Fruit fly (Drosophila melanogaster): ENCODE results near the gene CG1136.

CG1136 gene

dm6 chr3L:4046289-4046688 is at the start of gene CG1136:
TSS of gene CG1136 (plus strand) at chr3L:4046596.
- TF ChIP-seq EcR (GFP tag; optimal IDR thresholded peaks at IDR 0.05) (no peak), CG8478 (optimal IDR thresholded peaks at IDR 0.05) (no peak), Dll (optimal IDR thresholded peaks at IDR 0.05) (no peak)

- no peak for TF ChIP-seq psq (optimal IDR thresholded peaks at IDR 0.05)
- no peak for TF ChIP-seq CG8478 (optimal IDR thresholded peaks at IDR 0.05)
- TF ChIP-seq Dll (optimal IDR thresholded peaks at IDR 0.05): no peak
- no peak for TF ChIP-seq EcR (GFP tag; optimal IDR thresholded peaks at IDR 0.05)
- TF ChIP-seq pan (optimal IDR thresholded peaks at IDR 0.05): no peak
- TF ChIP-seq usp (GFP tag; optimal IDR thresholded peaks at IDR 0.05): no peak
Measured at dm6 chr3L:4000711-4001110, 45.7 kb upstream of the CG1136 start.

dm6 chr3L:4001500-4001899 is 44.9 kb upstream of the CG1136 start:
- no peak for TF ChIP-seq EcR (GFP tag; optimal IDR thresholded peaks at IDR 0.05)
- TF ChIP-seq CG8478 (optimal IDR thresholded peaks at IDR 0.05): no peak
- TF ChIP-seq psq (optimal IDR thresholded peaks at IDR 0.05): no peak
- TF ChIP-seq Dll (optimal IDR thresholded peaks at IDR 0.05): no peak
- TF ChIP-seq usp (GFP tag; optimal IDR thresholded peaks at IDR 0.05): no peak
- no peak for TF ChIP-seq pan (optimal IDR thresholded peaks at IDR 0.05)

dm6 chr3L:4003316-4003715 is 43.1 kb upstream of the CG1136 start, which contains the start of gene CG14985:
TSS of gene CG14985 (plus strand) at chr3L:4003474.
- no peak for TF ChIP-seq pan (optimal IDR thresholded peaks at IDR 0.05)
- TF ChIP-seq CG8478 (optimal IDR thresholded peaks at IDR 0.05): no peak
- no peak for TF ChIP-seq psq (optimal IDR thresholded peaks at IDR 0.05)
- TF ChIP-seq Dll (optimal IDR thresholded peaks at IDR 0.05): no peak
- TF ChIP-seq EcR (GFP tag; optimal IDR thresholded peaks at IDR 0.05): no peak
- no peak for TF ChIP-seq usp (GFP tag; optimal IDR thresholded peaks at IDR 0.05)

dm6 chr3L:4007256-4007655 is 39.1 kb upstream of the CG1136 start:
- TF ChIP-seq psq (optimal IDR thresholded peaks at IDR 0.05): no peak
- no peak for TF ChIP-seq CG8478 (optimal IDR thresholded peaks at IDR 0.05)
- TF ChIP-seq usp (GFP tag; optimal IDR thresholded peaks at IDR 0.05): no peak
- TF ChIP-seq Dll (optimal IDR thresholded peaks at IDR 0.05): no peak
- no peak for TF ChIP-seq EcR (GFP tag; optimal IDR thresholded peaks at IDR 0.05)
- TF ChIP-seq pan (optimal IDR thresholded peaks at IDR 0.05): no peak

- no peak for TF ChIP-seq pan (optimal IDR thresholded peaks at IDR 0.05)
- TF ChIP-seq usp (GFP tag; optimal IDR thresholded peaks at IDR 0.05): no peak
- no peak for TF ChIP-seq CG8478 (optimal IDR thresholded peaks at IDR 0.05)
- TF ChIP-seq psq (optimal IDR thresholded peaks at IDR 0.05): no peak
- TF ChIP-seq EcR (GFP tag; optimal IDR thresholded peaks at IDR 0.05): no peak
- TF ChIP-seq Dll (optimal IDR thresholded peaks at IDR 0.05): no peak
Measured at dm6 chr3L:4010122-4010521, 36.3 kb upstream of the CG1136 start.

dm6 chr3L:4014349-4014748 is 32.0 kb upstream of the CG1136 start:
- TF ChIP-seq CG8478 (optimal IDR thresholded peaks at IDR 0.05): no peak
- TF ChIP-seq pan (optimal IDR thresholded peaks at IDR 0.05): no peak
- no peak for TF ChIP-seq psq (optimal IDR thresholded peaks at IDR 0.05)
- TF ChIP-seq Dll (optimal IDR thresholded peaks at IDR 0.05): no peak
- TF ChIP-seq EcR (GFP tag; optimal IDR thresholded peaks at IDR 0.05): no peak
- TF ChIP-seq usp (GFP tag; optimal IDR thresholded peaks at IDR 0.05): no peak

- TF ChIP-seq psq (optimal IDR thresholded peaks at IDR 0.05) (no peak), usp (GFP tag; optimal IDR thresholded peaks at IDR 0.05) (no peak)
Measured at dm6 chr3L:4016754-4017153, 29.6 kb upstream of the CG1136 start.

- TF ChIP-seq psq (optimal IDR thresholded peaks at IDR 0.05): no peak
- no peak for TF ChIP-seq usp (GFP tag; optimal IDR thresholded peaks at IDR 0.05)
- no peak for TF ChIP-seq Dll (optimal IDR thresholded peaks at IDR 0.05)
- TF ChIP-seq pan (optimal IDR thresholded peaks at IDR 0.05): no peak
- no peak for TF ChIP-seq CG8478 (optimal IDR thresholded peaks at IDR 0.05)
- TF ChIP-seq EcR (GFP tag; optimal IDR thresholded peaks at IDR 0.05): no peak
Measured at dm6 chr3L:4018228-4018928, 28.0 kb upstream of the CG1136 start, which contains the start of gene FoxL1. TSS of gene FoxL1 (plus strand) at chr3L:4018878.

- TF ChIP-seq psq (optimal IDR thresholded peaks at IDR 0.05) (no peak), pan (optimal IDR thresholded peaks at IDR 0.05) (no peak), Dll (optimal IDR thresholded peaks at IDR 0.05) (no peak), CG8478 (optimal IDR thresholded peaks at IDR 0.05) (no peak), EcR (GFP tag; optimal IDR thresholded peaks at IDR 0.05) (no peak), usp (GFP tag; optimal IDR thresholded peaks at IDR 0.05) (no peak)
Measured at dm6 chr3L:4021260-4021831, 25.1 kb upstream of the CG1136 start, which contains the start of gene Mul1. TSS of gene Mul1 (plus strand) at chr3L:4021457.

dm6 chr3L:4024464-4024863 is 21.9 kb upstream of the CG1136 start:
- TF ChIP-seq usp (GFP tag; optimal IDR thresholded peaks at IDR 0.05): no peak
- TF ChIP-seq EcR (GFP tag; optimal IDR thresholded peaks at IDR 0.05): no peak
- TF ChIP-seq psq (optimal IDR thresholded peaks at IDR 0.05): no peak
- TF ChIP-seq pan (optimal IDR thresholded peaks at IDR 0.05): no peak
- no peak for TF ChIP-seq CG8478 (optimal IDR thresholded peaks at IDR 0.05)
- no peak for TF ChIP-seq Dll (optimal IDR thresholded peaks at IDR 0.05)

dm6 chr3L:4025738-4026505 is 20.5 kb upstream of the CG1136 start, which contains the start of gene CG11594:
TSS of gene CG11594 (minus strand) at chr3L:4026011.
- TF ChIP-seq usp (GFP tag; optimal IDR thresholded peaks at IDR 0.05): no peak
- no peak for TF ChIP-seq pan (optimal IDR thresholded peaks at IDR 0.05)
- TF ChIP-seq EcR (GFP tag; optimal IDR thresholded peaks at IDR 0.05): no peak
- TF ChIP-seq psq (optimal IDR thresholded peaks at IDR 0.05): no peak
- no peak for TF ChIP-seq Dll (optimal IDR thresholded peaks at IDR 0.05)
- no peak for TF ChIP-seq CG8478 (optimal IDR thresholded peaks at IDR 0.05)
